Worm (Caenorhabditis elegans): ENCODE data around the gene best-5.

best-5 gene

DNA sequence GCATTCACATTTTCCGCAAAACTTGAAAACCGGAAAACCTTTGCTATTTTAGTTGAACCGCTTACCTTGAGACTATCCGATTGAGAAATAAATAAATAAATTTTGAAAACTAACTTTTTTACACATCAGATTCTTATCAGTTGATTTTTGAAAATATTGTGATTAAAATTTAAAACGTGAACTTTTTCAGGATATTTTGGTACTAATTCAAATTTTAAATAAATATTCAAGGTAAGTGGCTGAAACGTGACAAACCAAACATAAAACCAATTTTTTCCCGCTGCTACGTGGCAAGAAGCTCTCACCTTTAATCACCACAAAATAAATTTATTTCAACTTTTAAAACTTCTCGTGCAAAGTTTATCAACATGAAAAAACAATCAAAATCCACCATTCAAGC, 38.2 kb downstream of the best-5 start, which contains the start of gene C15H7.3:
Gene C15H7.3, minus strand, starts transcription at position 101 of the 400 bp plus-strand sequence.
- no peak for TF ChIP-seq mdl-1 (tag; optimal IDR thresholded peaks at IDR 0.05)
- no peak for TF ChIP-seq hpl-2 (GFP tag; optimal IDR thresholded peaks at IDR 0.05)
- no peak for TF ChIP-seq efl-3 (GFP tag; optimal IDR thresholded peaks at IDR 0.05)
- no peak for TF ChIP-seq swsn-7 (tag; optimal IDR thresholded peaks at IDR 0.05)
- no peak for TF ChIP-seq nhr-76 (tag; optimal IDR thresholded peaks at IDR 0.05)
- TF ChIP-seq F16B12.6 (tag; optimal IDR thresholded peaks at IDR 0.05), result no peak
- TF ChIP-seq unc-86 (tag; optimal IDR thresholded peaks at IDR 0.05), result no peak
- TF ChIP-seq fos-1 (tag; optimal IDR thresholded peaks at IDR 0.05), result no peak
- TF ChIP-seq elt-2 (tag; optimal IDR thresholded peaks at IDR 0.05), result no peak
- no peak for TF ChIP-seq nhr-20 (tag; optimal IDR thresholded peaks at IDR 0.05)
- TF ChIP-seq aha-1 (tag; optimal IDR thresholded peaks at IDR 0.05), result no peak
- TF ChIP-seq nhr-237 (tag; optimal IDR thresholded peaks at IDR 0.05), result no peak

DNA sequence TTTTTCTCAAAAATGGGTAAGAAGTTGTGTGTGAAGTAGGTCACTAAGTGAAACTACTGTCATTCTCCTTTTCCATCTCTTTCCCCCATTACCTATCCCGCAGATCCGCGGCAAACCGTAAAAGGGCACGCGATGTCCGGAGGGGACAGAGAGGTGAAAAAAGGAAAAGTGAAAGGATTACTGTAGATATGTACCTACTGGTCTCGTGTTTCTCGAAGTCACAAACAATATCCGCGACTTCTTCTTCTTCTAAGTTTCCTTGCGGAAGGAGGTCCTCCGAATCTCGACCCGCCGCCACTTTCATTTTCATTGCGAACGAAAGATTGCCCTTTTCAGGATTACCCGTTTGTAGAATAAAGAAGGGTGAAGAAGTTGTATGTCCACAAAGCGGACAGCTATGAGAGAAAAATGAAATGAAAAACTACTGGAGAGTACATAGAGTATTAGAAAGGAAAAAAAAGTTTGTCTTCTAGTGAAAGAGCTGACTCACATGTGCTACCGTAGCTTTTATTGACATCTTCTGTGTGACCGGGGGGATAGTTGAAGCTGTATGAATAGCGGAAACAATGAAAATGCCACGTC, 43.5 kb downstream of the best-5 start:
- TF ChIP-seq elt-3 (tag; optimal IDR thresholded peaks at IDR 0.05) (peak in 1 of 6 experiments; percentile 7), C34B4.2 (tag; optimal IDR thresholded peaks at IDR 0.05) (no peak), blmp-1 (tag; optimal IDR thresholded peaks at IDR 0.05) (peak; percentile 100), alr-1 (tag; optimal IDR thresholded peaks at IDR 0.05; ENCODE audit: borderline replicate concordance) (no peak)

- TF ChIP-seq blmp-1 (tag; optimal IDR thresholded peaks at IDR 0.05) (peak; percentile 93), lir-3 (tag; optimal IDR thresholded peaks at IDR 0.05; ENCODE audit: poor library complexity) (no peak), zip-4 (GFP tag; optimal IDR thresholded peaks at IDR 0.05) (no peak), unc-30 (tag; optimal IDR thresholded peaks at IDR 0.05) (no peak), lin-35 (GFP tag; optimal IDR thresholded peaks at IDR 0.05) (no peak), hlh-17 (GFP tag; optimal IDR thresholded peaks at IDR 0.05; ENCODE audit: borderline replicate concordance) (no peak), elt-3 (tag; optimal IDR thresholded peaks at IDR 0.05) (peak in 1 of 6 experiments; percentile 38), unc-86 (tag; optimal IDR thresholded peaks at IDR 0.05) (no peak), fos-1 (tag; optimal IDR thresholded peaks at IDR 0.05) (no peak), nhr-90 (tag; optimal IDR thresholded peaks at IDR 0.05; ENCODE audit: poor library complexity) (no peak), sptf-1 (tag; optimal IDR thresholded peaks at IDR 0.05) (no peak), pqm-1 (tag; optimal IDR thresholded peaks at IDR 0.05) (no peak), ama-1 (optimal IDR thresholded peaks at IDR 0.05) (no peak), nhr-47 (tag; optimal IDR thresholded peaks at IDR 0.05) (no peak)
These were observed 45.0 kb downstream of the best-5 start for ce11 chrIII:9645099-9645498.

DNA sequence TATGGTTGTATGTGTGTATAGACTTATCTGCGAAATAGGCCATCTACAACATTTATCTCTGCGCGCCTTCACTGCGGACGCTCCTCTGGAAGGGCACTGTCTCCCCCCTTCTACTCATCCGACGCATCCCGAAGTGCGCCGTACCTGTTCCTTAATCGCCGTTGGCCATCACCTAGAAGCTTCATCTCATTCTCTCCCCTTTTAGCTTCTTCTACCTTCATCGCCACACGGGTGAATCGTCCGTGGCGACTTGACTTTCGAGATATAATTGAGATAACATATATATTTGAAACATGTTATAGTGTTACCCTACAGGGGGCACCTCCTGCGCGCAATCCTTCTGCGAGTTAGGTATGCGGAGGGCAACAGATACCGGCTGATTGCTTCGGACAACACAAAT, 47.9 kb downstream of the best-5 start:
- TF ChIP-seq nhr-85 (tag), result peak; percentile 12
- no peak for TF ChIP-seq unc-130 (tag; optimal IDR thresholded peaks at IDR 0.05)

- TF ChIP-seq mab-9 (GFP tag; IDR thresholded peaks at IDR 0.05) (no peak), blmp-1 (tag; optimal IDR thresholded peaks at IDR 0.05) (peak; percentile 96), grh-1 (GFP tag; IDR thresholded peaks at IDR 0.05) (no peak), jun-1 (tag; optimal IDR thresholded peaks at IDR 0.05) (no peak), snu-23 (GFP tag; optimal IDR thresholded peaks at IDR 0.05) (no peak), egl-13 (tag; optimal IDR thresholded peaks at IDR 0.05) (no peak), fos-1 (tag; optimal IDR thresholded peaks at IDR 0.05) (no peak), fkh-10 (GFP tag; optimal IDR thresholded peaks at IDR 0.05) (no peak), efl-1 (optimal IDR thresholded peaks at IDR 0.05) (no peak), efl-1 (GFP tag; optimal IDR thresholded peaks at IDR 0.05 in 1 of 2) (peak in 1 of 2 experiments; percentile 51), ceh-88 (GFP tag; IDR thresholded peaks at IDR 0.05) (no peak)
These were observed 50.6 kb downstream of the best-5 start for ce11 chrIII:9639281-9640050.

Data from whole organism, L1 larva.